Fruit fly (Drosophila melanogaster) whole organism, embryonic: ENCODE data around the gene CG7069.

Experiments used
- Aef1 ChIP-seq: fragments of 200-800 bp; sonication (Bioruptor generic); IDR thresholded peaks from 3 replicates; pipeline ENCODE4 v1.3.6; 2022; ENCODE audit warnings: missing biosample characterization, missing genetic modification characterization
- Atf-2 ChIP-seq: fragments of 200-800 bp; sonication (Bioruptor generic); optimal IDR thresholded peaks from 2 replicates; lab custom pipeline; 2016; ENCODE audit warnings: missing biosample characterization, missing genetic modification characterization
- Atf6 ChIP-seq: fragments of 200-800 bp; sonication (Bioruptor generic); IDR thresholded peaks from 2 replicates; pipeline ENCODE4 v1.3.6; 2022; ENCODE audit warnings: missing biosample characterization, missing genetic modification characterization
- B-H2 ChIP-seq: fragments of 200-800 bp; sonication (Bioruptor generic); optimal IDR thresholded peaks from 2 replicates; lab custom pipeline; 2018; ENCODE audit warnings: missing biosample characterization, mild to moderate bottlenecking, missing genetic modification characterization
- BEAF-32 ChIP-seq: fragments of 200-800 bp; sonication (Bioruptor generic); optimal IDR thresholded peaks from 3 replicates; lab custom pipeline; 2017; ENCODE audit warnings: missing biosample characterization, missing genetic modification characterization, mild to moderate bottlenecking, moderate library complexity, missing genetic modification reagents
- CG10147 ChIP-seq: fragments of 200-800 bp; sonication (Bioruptor generic); optimal IDR thresholded peaks from 2 replicates; lab custom pipeline; 2019; ENCODE audit warnings: missing biosample characterization, mild to moderate bottlenecking, missing genetic modification characterization, moderate library complexity
- CG11085 ChIP-seq: fragments of 200-800 bp; sonication (Bioruptor generic); IDR thresholded peaks from 2 replicates; pipeline ENCODE4 v1.3.6; 2022; ENCODE audit warnings: missing biosample characterization, missing genetic modification characterization
- CG11696 ChIP-seq: fragments of 200-800 bp; sonication (Bioruptor generic); IDR thresholded peaks from 2 replicates; pipeline ENCODE4 v1.3.6; 2022; ENCODE audit warnings: missing biosample characterization, missing genetic modification characterization
- CG12104 ChIP-seq: fragments of 200-800 bp; sonication (Bioruptor generic); optimal IDR thresholded peaks from 3 replicates; lab custom pipeline; 2016; ENCODE audit warnings: missing biosample characterization, missing genetic modification characterization
- CG13424 ChIP-seq: fragments of 200-800 bp; sonication (Bioruptor generic); optimal IDR thresholded peaks from 2 replicates; lab custom pipeline; 2019; ENCODE audit warnings: missing biosample characterization, mild to moderate bottlenecking, missing genetic modification characterization, moderate library complexity
- CG1602 ChIP-seq: fragments of 200-800 bp; sonication (Bioruptor generic); optimal IDR thresholded peaks from 3 replicates; lab custom pipeline; 2016; ENCODE audit warnings: missing biosample characterization, missing genetic modification characterization
- CG17361 ChIP-seq: fragments of 200-800 bp; sonication (Bioruptor generic); IDR thresholded peaks from 3 replicates; pipeline ENCODE4 v1.3.6; 2022; ENCODE audit warnings: missing biosample characterization, missing genetic modification characterization
- CG1792 ChIP-seq: fragments of 200-800 bp; sonication (Bioruptor generic); optimal IDR thresholded peaks from 2 replicates; lab custom pipeline; 2016; ENCODE audit warnings: missing biosample characterization, missing genetic modification characterization
- CG2199 ChIP-seq: fragments of 200-800 bp; sonication (Bioruptor generic); IDR thresholded peaks from 3 replicates; pipeline ENCODE4 v1.3.6; 2022; ENCODE audit warnings: missing biosample characterization, missing genetic modification characterization
- CG2678 ChIP-seq: fragments of 200-800 bp; sonication (Bioruptor generic); optimal IDR thresholded peaks from 3 replicates; lab custom pipeline; 2019; ENCODE audit warnings: missing biosample characterization, mild to moderate bottlenecking, missing genetic modification characterization, moderate library complexity
- CG30431 ChIP-seq: fragments of 200-800 bp; sonication (Bioruptor generic); optimal IDR thresholded peaks from 2 replicates; lab custom pipeline; 2017; ENCODE audit warnings: missing biosample characterization, missing genetic modification characterization
- CG4424 ChIP-seq: fragments of 200-800 bp; sonication (Bioruptor generic); optimal IDR thresholded peaks from 3 replicates; lab custom pipeline; 2016; ENCODE audit warnings: missing biosample characterization, missing genetic modification characterization
- CG4854 ChIP-seq: fragments of 200-800 bp; sonication (Bioruptor generic); optimal IDR thresholded peaks from 2 replicates; lab custom pipeline; 2016; ENCODE audit warnings: missing biosample characterization, missing genetic modification characterization, inconsistent platforms
- CG7271 ChIP-seq: fragments of 200-800 bp; sonication (Bioruptor generic); optimal IDR thresholded peaks from 2 replicates; lab custom pipeline; 2018; ENCODE audit warnings: missing biosample characterization, mild to moderate bottlenecking, missing genetic modification characterization, moderate library complexity
- CG8281 ChIP-seq: fragments of 200-800 bp; sonication (Bioruptor generic); optimal IDR thresholded peaks from 2 replicates; lab custom pipeline; 2018; ENCODE audit warnings: missing biosample characterization, mild to moderate bottlenecking, missing genetic modification characterization, moderate library complexity
- CkIIα-i1 ChIP-seq: fragments of 200-800 bp; sonication (Bioruptor generic); IDR thresholded peaks from 2 replicates; pipeline ENCODE4 v1.3.6; 2022; ENCODE audit warnings: missing biosample characterization, missing genetic modification characterization
- Dref ChIP-seq: fragments of 200-800 bp; sonication (Bioruptor generic); IDR thresholded peaks from 2 replicates; pipeline ENCODE4 v1.3.6; 2022; ENCODE audit warnings: missing biosample characterization, missing genetic modification characterization
- GATAe ChIP-seq: fragments of 200-800 bp; sonication (Bioruptor generic); conservative IDR thresholded peaks from 2 replicates; pipeline ENCODE4 v1.3.6; 2022; ENCODE audit warnings: missing biosample characterization, missing genetic modification characterization
- Hand ChIP-seq: fragments of 200-800 bp; sonication (Bioruptor generic); optimal IDR thresholded peaks from 2 replicates; lab custom pipeline; 2017; ENCODE audit warnings: mild to moderate bottlenecking, missing biosample characterization, missing genetic modification reagents, missing genetic modification characterization
- NFAT ChIP-seq: fragments of 200-800 bp; sonication (Bioruptor generic); IDR thresholded peaks from 2 replicates; pipeline ENCODE4 v1.3.6; 2022; ENCODE audit warnings: missing biosample characterization, missing genetic modification characterization
- Nf-YA ChIP-seq: fragments of 200-800 bp; sonication (Bioruptor generic); IDR thresholded peaks from 2 replicates; pipeline ENCODE4 v1.3.6; 2022; ENCODE audit warnings: missing biosample characterization, missing genetic modification characterization
- PHDP ChIP-seq: fragments of 200-800 bp; sonication (Bioruptor generic); optimal IDR thresholded peaks from 3 replicates; lab custom pipeline; 2018; ENCODE audit warnings: missing biosample characterization, mild to moderate bottlenecking, missing genetic modification characterization, moderate library complexity
- Ravus ChIP-seq: fragments of 200-800 bp; sonication (Bioruptor generic); IDR thresholded peaks from 2 replicates; pipeline ENCODE4 v1.3.6; 2022; ENCODE audit warnings: missing biosample characterization, missing genetic modification characterization
- Six4 ChIP-seq: fragments of 200-800 bp; sonication (Bioruptor generic); optimal IDR thresholded peaks from 2 replicates; lab custom pipeline; 2016; ENCODE audit warnings: missing biosample characterization, missing genetic modification characterization
- Xrp1 ChIP-seq: fragments of 200-800 bp; sonication (Bioruptor generic); IDR thresholded peaks from 2 replicates; pipeline ENCODE4 v1.3.6; 2022; ENCODE audit warnings: missing biosample characterization, missing genetic modification characterization
- al ChIP-seq: fragments of 200-800 bp; sonication (Bioruptor generic); IDR thresholded peaks from 2 replicates; pipeline ENCODE4 v1.3.6; 2022; ENCODE audit warnings: missing biosample characterization, missing genetic modification characterization
- ara ChIP-seq: fragments of 200-800 bp; sonication (Bioruptor generic); IDR thresholded peaks from 2 replicates; pipeline ENCODE4 v1.3.6; 2022; ENCODE audit warnings: missing biosample characterization, missing genetic modification characterization
- ato ChIP-seq: fragments of 200-800 bp; sonication (Bioruptor generic); IDR thresholded peaks from 2 replicates; pipeline ENCODE4 v1.3.6; 2022; ENCODE audit warnings: missing biosample characterization, missing genetic modification characterization; ENCODE audit not compliant: partially characterized antibody
- bsh ChIP-seq, 2 experiments: fragments of 200-800 bp; sonication (Bioruptor generic); optimal IDR thresholded peaks; 2 replicates each; lab custom pipeline; 2017 to 2018; ENCODE audit warnings: mild to moderate bottlenecking in 2 of 2, missing biosample characterization in 2 of 2, missing genetic modification characterization in 2 of 2, moderate library complexity in 1 of 2
- chm ChIP-seq: fragments of 200-800 bp; sonication (Bioruptor generic); IDR thresholded peaks from 2 replicates; pipeline ENCODE4 v1.3.6; 2022; ENCODE audit warnings: missing biosample characterization, missing genetic modification characterization
- dan ChIP-seq: fragments of 200-800 bp; sonication (Bioruptor generic); IDR thresholded peaks from 2 replicates; pipeline ENCODE4 v1.3.6; 2022; ENCODE audit warnings: missing biosample characterization, missing genetic modification characterization
- dmrt11E ChIP-seq: fragments of 200-800 bp; sonication (Bioruptor generic); optimal IDR thresholded peaks from 3 replicates; lab custom pipeline; 2018; ENCODE audit warnings: missing biosample characterization, mild to moderate bottlenecking, missing genetic modification characterization, moderate library complexity
- eve ChIP-seq, 2 experiments: fragments of >200 bp; optimal IDR thresholded peaks; 2 replicates each; lab custom pipeline; 2017; ENCODE audit warnings: missing biosample characterization in 2 of 2, missing genetic modification characterization in 2 of 2
- eyg ChIP-seq: fragments of 200-800 bp; sonication (Bioruptor generic); optimal IDR thresholded peaks from 3 replicates; lab custom pipeline; 2016; ENCODE audit warnings: missing biosample characterization, missing genetic modification characterization
- fd96Cb ChIP-seq: fragments of 200-800 bp; sonication (Bioruptor generic); optimal IDR thresholded peaks from 2 replicates; lab custom pipeline; 2018; ENCODE audit warnings: missing biosample characterization, mild to moderate bottlenecking, missing genetic modification characterization, moderate library complexity
- lilli ChIP-seq: fragments of 200-800 bp; sonication (Bioruptor generic); optimal IDR thresholded peaks from 3 replicates; lab custom pipeline; 2016; ENCODE audit warnings: missing biosample characterization, missing genetic modification characterization
- luna ChIP-seq: fragments of 200-800 bp; sonication (Bioruptor generic); optimal IDR thresholded peaks from 2 replicates; lab custom pipeline; 2016; ENCODE audit warnings: missing biosample characterization, missing genetic modification characterization
- otp ChIP-seq: fragments of 200-800 bp; sonication (Bioruptor generic); IDR thresholded peaks from 3 replicates; pipeline ENCODE4, ENCODE4 v1.3.6; 2022; ENCODE audit warnings: missing biosample characterization, missing genetic modification characterization
- peb ChIP-seq: fragments of 200-800 bp; sonication (Bioruptor generic); IDR thresholded peaks from 2 replicates; pipeline ENCODE4 v1.3.6; 2022; ENCODE audit warnings: missing biosample characterization, missing genetic modification characterization
- repo ChIP-seq: fragments of 200-800 bp; sonication (Bioruptor generic); optimal IDR thresholded peaks from 2 replicates; lab custom pipeline; 2016; ENCODE audit warnings: missing biosample characterization, missing genetic modification characterization
- rib ChIP-seq: fragments of 200-800 bp; sonication (Bioruptor generic); IDR thresholded peaks from 2 replicates; pipeline ENCODE4 v1.3.6; 2022; ENCODE audit warnings: missing biosample characterization, missing genetic modification characterization
- seq ChIP-seq: fragments of 200-800 bp; sonication (Bioruptor generic); IDR thresholded peaks from 2 replicates; pipeline ENCODE4 v1.3.6; 2022; ENCODE audit warnings: missing biosample characterization, missing genetic modification characterization
- sima ChIP-seq: fragments of 200-800 bp; sonication (Bioruptor generic); optimal IDR thresholded peaks from 2 replicates; lab custom pipeline; 2016; ENCODE audit warnings: missing biosample characterization, missing genetic modification characterization
- stc ChIP-seq: fragments of 200-800 bp; sonication (Bioruptor generic); IDR thresholded peaks from 2 replicates; pipeline ENCODE4 v1.3.6; 2022; ENCODE audit warnings: missing biosample characterization, missing genetic modification characterization
- tap ChIP-seq: fragments of 200-800 bp; optimal IDR thresholded peaks from 3 replicates; lab custom pipeline; 2019; ENCODE audit warnings: missing biosample characterization, mild to moderate bottlenecking, missing genetic modification characterization, moderate library complexity
- trh ChIP-seq: fragments of 200-800 bp; sonication (Bioruptor generic); optimal IDR thresholded peaks from 2 replicates; lab custom pipeline; 2016; ENCODE audit warnings: missing biosample characterization, missing genetic modification characterization
- tx ChIP-seq: fragments of 200-800 bp; sonication (Bioruptor generic); optimal IDR thresholded peaks from 2 replicates; lab custom pipeline; 2016; ENCODE audit warnings: missing biosample characterization, missing genetic modification characterization

CG7069 gene

DNA sequence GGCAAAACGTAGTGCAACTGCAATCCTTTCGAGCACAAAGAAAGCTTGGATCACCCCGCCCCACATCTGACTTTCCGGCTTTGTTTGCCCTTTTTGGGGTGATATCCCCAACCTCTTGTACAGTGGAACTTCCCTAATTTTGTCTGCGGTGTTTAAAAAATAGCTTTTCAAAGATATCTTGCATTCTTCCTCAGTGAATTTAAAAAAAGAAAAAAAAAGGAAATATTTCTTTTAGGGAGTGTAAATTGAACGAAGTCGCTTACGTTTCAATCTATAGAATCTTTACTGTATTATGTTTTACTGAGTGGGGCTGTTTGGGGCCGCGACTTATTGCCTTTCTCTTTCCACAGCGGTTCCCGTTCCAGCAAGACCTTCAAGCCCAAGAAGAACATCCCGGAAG is 49.0 kb downstream of the CG7069 start (continued):
- TF ChIP-seq Ravus (GFP tag; lab: Robert Waterston, UW), result peak; percentile 43
- TF ChIP-seq CkIIα-i1 (GFP tag; lab: Robert Waterston, UW), result no peak
- TF ChIP-seq CG30431, result no peak
- no peak for TF ChIP-seq GATAe (GFP tag; lab: Robert Waterston, UW)
- TF ChIP-seq Atf-2, result peak; percentile 27
- peak; percentile 73 for TF ChIP-seq CG2678 (tag; lab: Kevin White, UChicago)
- TF ChIP-seq CG17361 (GFP tag; lab: Robert Waterston, UW), result peak; percentile 47; the same call in 1 of the 3 replicates
- 0 out of 2 replicates have a peak, but pooled peaks have one; percentile 28 for TF ChIP-seq Nf-YA (GFP tag; lab: Robert Waterston, UW)
- no peak for TF ChIP-seq CG7271 (tag; lab: Kevin White, UChicago)
- peak; percentile 67 for TF ChIP-seq PHDP
- TF ChIP-seq al, result peak; percentile 64
- TF ChIP-seq chm (GFP tag; lab: Robert Waterston, UW), result 0 out of 2 replicates have a peak, but pooled peaks have one; percentile 11
- TF ChIP-seq CG11696, result peak; percentile 43; the same call in 1 of the 2 replicates
- TF ChIP-seq bsh (GFP tag; optimal IDR thresholded peaks at IDR 0.05; lab: Kevin White, UChicago), result peak in 1 of 2 experiments; percentile 63
- TF ChIP-seq dan (GFP tag; lab: Robert Waterston, UW), result no peak
- no peak for TF ChIP-seq trh (GFP tag; lab: Kevin White, UChicago)
- no peak for TF ChIP-seq CG4854 (GFP tag; lab: Kevin White, UChicago)
- peak; percentile 27 for TF ChIP-seq sima (GFP tag; lab: Kevin White, UChicago)
- peak; percentile 51 for TF ChIP-seq repo
- peak; percentile 70; the same call in 1 of the 2 replicates for TF ChIP-seq NFAT
- peak; percentile 66 for TF ChIP-seq Aef1 (GFP tag; lab: Robert Waterston, UW)
- no peak for TF ChIP-seq BEAF-32
- TF ChIP-seq peb (GFP tag; lab: Robert Waterston, UW), result no peak
- TF ChIP-seq ato, result no peak
- TF ChIP-seq CG4424 (GFP tag; lab: Kevin White, UChicago), result peak; percentile 41
- peak; percentile 64 for TF ChIP-seq lilli (GFP tag; lab: Kevin White, UChicago)
- no peak for TF ChIP-seq Hand
- no peak for TF ChIP-seq CG8281 (tag; lab: Kevin White, UChicago)
- peak; percentile 4 for TF ChIP-seq Six4 (GFP tag; lab: Kevin White, UChicago)
- TF ChIP-seq B-H2, result no peak
- TF ChIP-seq rib (GFP tag; lab: Robert Waterston, UW), result peak; percentile 62; the same call in 1 of the 2 replicates
- no peak for TF ChIP-seq Dref
- TF ChIP-seq ara, result peak; percentile 43; the same call in 1 of the 2 replicates
- peak; percentile 69 for TF ChIP-seq CG11085
- peak; percentile 51 for TF ChIP-seq tap (tag; lab: Kevin White, UChicago)
- TF ChIP-seq CG12104 (GFP tag; lab: Kevin White, UChicago), result peak; percentile 50
- no peak for TF ChIP-seq seq (GFP tag; lab: Robert Waterston, UW)
- TF ChIP-seq luna (GFP tag; lab: Kevin White, UChicago), result peak; percentile 37
- TF ChIP-seq stc (GFP tag; lab: Robert Waterston, UW), result peak; percentile 80
- TF ChIP-seq dmrt11E (tag; lab: Kevin White, UChicago), result peak; percentile 41
- no peak for TF ChIP-seq otp (GFP tag; lab: Robert Waterston, UW)
- TF ChIP-seq CG1602 (GFP tag; lab: Kevin White, UChicago), result peak; percentile 14
- peak; percentile 54 for TF ChIP-seq fd96Cb (tag; lab: Kevin White, UChicago)
- peak; percentile 27 for TF ChIP-seq CG1792 (GFP tag; lab: Kevin White, UChicago)
- TF ChIP-seq tx, result peak; percentile 52
- no peak for TF ChIP-seq CG10147 (GFP tag; lab: Kevin White, UChicago)
- no peak for TF ChIP-seq CG2199 (GFP tag; lab: Robert Waterston, UW)
- TF ChIP-seq Atf6, result peak; percentile 80
- TF ChIP-seq CG13424 (tag; lab: Kevin White, UChicago), result peak; percentile 66
- TF ChIP-seq eve (GFP tag; optimal IDR thresholded peaks at IDR 0.05; lab: Kevin White, UChicago), result no peak
- TF ChIP-seq Xrp1 (GFP tag; lab: Robert Waterston, UW), result peak; percentile 78
- TF ChIP-seq eyg (GFP tag; lab: Kevin White, UChicago), result peak; percentile 60
